Fruit fly (Drosophila melanogaster) whole organism, embryonic: ENCODE measurements around the gene Acp63F.

ENCODE experiments used
- Adf1 ChIP-seq: fragments of 200-800 bp; sonication (Bioruptor generic); IDR thresholded peaks from 2 replicates; pipeline ENCODE4 v1.3.6; 2022; ENCODE audit warnings: missing biosample characterization, missing genetic modification characterization
- Aef1 ChIP-seq: fragments of 200-800 bp; sonication (Bioruptor generic); IDR thresholded peaks from 3 replicates; pipeline ENCODE4 v1.3.6; 2022; ENCODE audit warnings: missing biosample characterization, missing genetic modification characterization
- Atf3 ChIP-seq: fragments of 200-800 bp; sonication (Bioruptor generic); optimal IDR thresholded peaks from 3 replicates; lab custom pipeline; 2016; ENCODE audit warnings: missing biosample characterization, missing genetic modification characterization
- Awh ChIP-seq: fragments of 200-800 bp; sonication (Bioruptor generic); IDR thresholded peaks from 2 replicates; pipeline ENCODE4, ENCODE4 v1.3.6; 2022; ENCODE audit warnings: missing biosample characterization, missing genetic modification characterization
- CG10959 ChIP-seq: fragments of 200-800 bp; sonication (Bioruptor generic); IDR thresholded peaks from 2 replicates; pipeline ENCODE4 v1.3.6; 2022; ENCODE audit warnings: missing biosample characterization, missing genetic modification characterization
- CG11085 ChIP-seq: fragments of 200-800 bp; sonication (Bioruptor generic); IDR thresholded peaks from 2 replicates; pipeline ENCODE4 v1.3.6; 2022; ENCODE audit warnings: missing biosample characterization, missing genetic modification characterization
- CG11398 ChIP-seq: fragments of 200-800 bp; sonication (Bioruptor generic); optimal IDR thresholded peaks from 2 replicates; lab custom pipeline; 2016; ENCODE audit warnings: missing biosample characterization, missing genetic modification characterization
- CG12769 ChIP-seq: fragments of 200-800 bp; sonication (Bioruptor generic); optimal IDR thresholded peaks from 2 replicates; lab custom pipeline; 2019; ENCODE audit warnings: missing biosample characterization, mild to moderate bottlenecking, missing genetic modification characterization, moderate library complexity
- CG13296 ChIP-seq: fragments of 200-800 bp; sonication (Bioruptor generic); optimal IDR thresholded peaks from 3 replicates; lab custom pipeline; 2018; ENCODE audit warnings: missing biosample characterization, mild to moderate bottlenecking, missing genetic modification characterization
- CG18262 ChIP-seq: fragments of 200-800 bp; optimal IDR thresholded peaks from 3 replicates; lab custom pipeline; 2019; ENCODE audit warnings: missing biosample characterization, mild to moderate bottlenecking, missing genetic modification characterization, moderate library complexity
- CG31365 ChIP-seq: fragments of 200-800 bp; sonication (Bioruptor generic); optimal IDR thresholded peaks from 2 replicates; lab custom pipeline; 2018; ENCODE audit warnings: missing biosample characterization, mild to moderate bottlenecking, missing genetic modification characterization
- CG34224 ChIP-seq: fragments of 200-800 bp; sonication (Bioruptor generic); IDR thresholded peaks from 3 replicates; pipeline ENCODE4 v1.3.6; 2022; ENCODE audit warnings: missing biosample characterization, missing genetic modification characterization; ENCODE audit not compliant: partially characterized antibody
- CG4404 ChIP-seq: fragments of 200-800 bp; sonication (Bioruptor generic); IDR thresholded peaks from 2 replicates; pipeline ENCODE4 v1.3.6; 2022; ENCODE audit warnings: missing biosample characterization, missing genetic modification characterization
- CG4424 ChIP-seq: fragments of 200-800 bp; sonication (Bioruptor generic); optimal IDR thresholded peaks from 3 replicates; lab custom pipeline; 2016; ENCODE audit warnings: missing biosample characterization, missing genetic modification characterization
- CG4854 ChIP-seq: fragments of 200-800 bp; sonication (Bioruptor generic); optimal IDR thresholded peaks from 2 replicates; lab custom pipeline; 2016; ENCODE audit warnings: missing biosample characterization, missing genetic modification characterization, inconsistent platforms
- CG7357 ChIP-seq: fragments of 200-800 bp; sonication (Bioruptor generic); IDR thresholded peaks from 3 replicates; pipeline ENCODE4 v1.3.6; 2022; ENCODE audit warnings: missing biosample characterization, missing genetic modification characterization
- CG9609 ChIP-seq: fragments of 200-800 bp; sonication (Bioruptor generic); optimal IDR thresholded peaks from 3 replicates; lab custom pipeline; 2016; ENCODE audit warnings: missing biosample characterization, missing genetic modification characterization
- Hmx ChIP-seq: fragments of 200-800 bp; sonication (Bioruptor generic); optimal IDR thresholded peaks from 2 replicates; lab custom pipeline; 2016; ENCODE audit warnings: missing biosample characterization, missing genetic modification characterization
- Hr78 ChIP-seq, 2 experiments: fragments of 200-800 bp in 1 of 2; fragments of >200 bp in 1 of 2; sonication (Bioruptor generic) in 1 of 2; optimal IDR thresholded peaks; 2 replicates each; lab custom pipeline; 2017 to 2019; ENCODE audit warnings: missing biosample characterization in 2 of 2, missing genetic modification characterization in 2 of 2, mild to moderate bottlenecking in 1 of 2, moderate library complexity in 1 of 2
- Mes4 ChIP-seq: fragments of 200-800 bp; sonication (Bioruptor generic); optimal IDR thresholded peaks from 2 replicates; lab custom pipeline; 2016; ENCODE audit warnings: missing biosample characterization, missing genetic modification characterization
- NK7.1 ChIP-seq: fragments of 200-800 bp; sonication (Bioruptor generic); optimal IDR thresholded peaks from 3 replicates; lab custom pipeline; 2016; ENCODE audit warnings: missing biosample characterization, missing genetic modification characterization
- Side ChIP-seq: fragments of 200-800 bp; sonication (Bioruptor generic); optimal IDR thresholded peaks from 2 replicates; lab custom pipeline; 2016; ENCODE audit warnings: missing biosample characterization, missing genetic modification characterization
- Sox102F ChIP-seq: fragments of 200-800 bp; sonication (Bioruptor generic); optimal IDR thresholded peaks from 2 replicates; lab custom pipeline; 2018; ENCODE audit warnings: missing biosample characterization, mild to moderate bottlenecking, missing genetic modification characterization, moderate library complexity
- Sry-δ ChIP-seq: fragments of 200-800 bp; sonication (Bioruptor generic); optimal IDR thresholded peaks from 2 replicates; lab custom pipeline; 2016; ENCODE audit warnings: missing biosample characterization, missing genetic modification characterization
- Tbp ChIP-seq: fragments of >200 bp; optimal IDR thresholded peaks from 2 replicates; lab custom pipeline; 2018; ENCODE audit warnings: missing biosample characterization, missing genetic modification characterization
- abd-A ChIP-seq: fragments of 200-800 bp; sonication (Bioruptor generic); optimal IDR thresholded peaks from 3 replicates; lab custom pipeline; 2019; ENCODE audit warnings: missing biosample characterization, mild to moderate bottlenecking, missing genetic modification characterization, moderate library complexity
- bbx ChIP-seq: fragments of 200-800 bp; sonication (Bioruptor generic); IDR thresholded peaks from 2 replicates; pipeline ENCODE4 v1.3.6; 2022; ENCODE audit warnings: missing biosample characterization, missing genetic modification characterization; ENCODE audit not compliant: partially characterized antibody
- ci ChIP-seq: fragments of 200-800 bp; sonication (Bioruptor generic); IDR thresholded peaks from 3 replicates; pipeline ENCODE4 v1.3.6; 2022; ENCODE audit warnings: missing biosample characterization, missing genetic modification characterization
- crol ChIP-seq: fragments of 200-800 bp; sonication (Bioruptor generic); IDR thresholded peaks from 2 replicates; pipeline ENCODE4 v1.3.6; 2022; ENCODE audit warnings: missing biosample characterization, missing genetic modification characterization
- en ChIP-seq: fragments of 200-800 bp; sonication (Bioruptor generic); optimal IDR thresholded peaks from 2 replicates; lab custom pipeline; 2016; ENCODE audit warnings: missing biosample characterization, missing genetic modification characterization
- ftz-f1 ChIP-seq: fragments of 200-800 bp; sonication (Bioruptor generic); optimal IDR thresholded peaks from 2 replicates; lab custom pipeline; 2016; ENCODE audit warnings: missing biosample characterization, missing genetic modification characterization
- gem ChIP-seq: fragments of 200-800 bp; sonication (Bioruptor generic); optimal IDR thresholded peaks from 2 replicates; lab custom pipeline; 2019; ENCODE audit warnings: missing biosample characterization, mild to moderate bottlenecking, missing genetic modification characterization, moderate library complexity
- kni ChIP-seq: fragments of 200-800 bp; sonication (Bioruptor generic); optimal IDR thresholded peaks from 3 replicates; lab custom pipeline; 2017; ENCODE audit warnings: mild to moderate bottlenecking, missing biosample characterization, missing genetic modification reagents, missing genetic modification characterization
- lmd ChIP-seq: fragments of 200-800 bp; sonication (Bioruptor generic); IDR thresholded peaks from 2 replicates; pipeline ENCODE4 v1.3.6; 2022; ENCODE audit warnings: missing biosample characterization, missing genetic modification characterization
- nmo ChIP-seq: fragments of 200-800 bp; sonication (Bioruptor generic); optimal IDR thresholded peaks from 2 replicates; lab custom pipeline; 2018; ENCODE audit warnings: missing biosample characterization, mild to moderate bottlenecking, missing genetic modification characterization, moderate library complexity
- oc ChIP-seq: fragments of 200-800 bp; sonication (Bioruptor generic); optimal IDR thresholded peaks from 2 replicates; lab custom pipeline; 2018; ENCODE audit warnings: missing biosample characterization, mild to moderate bottlenecking, missing genetic modification characterization, moderate library complexity
- p53 ChIP-seq: fragments of 200-800 bp; sonication (Bioruptor generic); optimal IDR thresholded peaks from 2 replicates; lab custom pipeline; 2016; ENCODE audit warnings: missing biosample characterization, missing genetic modification characterization
- peb ChIP-seq: fragments of 200-800 bp; sonication (Bioruptor generic); IDR thresholded peaks from 2 replicates; pipeline ENCODE4 v1.3.6; 2022; ENCODE audit warnings: missing biosample characterization, missing genetic modification characterization
- run ChIP-seq: fragments of 200-800 bp; sonication (Bioruptor generic); optimal IDR thresholded peaks from 3 replicates; lab custom pipeline; 2018; ENCODE audit warnings: missing biosample characterization, mild to moderate bottlenecking, missing genetic modification characterization
- salm ChIP-seq: fragments of 200-800 bp; sonication (Bioruptor generic); optimal IDR thresholded peaks from 2 replicates; lab custom pipeline; 2018; ENCODE audit warnings: missing biosample characterization, mild to moderate bottlenecking, missing genetic modification characterization
- sd ChIP-seq: fragments of 200-800 bp; sonication (Bioruptor generic); optimal IDR thresholded peaks from 3 replicates; lab custom pipeline; 2018; ENCODE audit warnings: missing biosample characterization, mild to moderate bottlenecking, missing genetic modification characterization, moderate library complexity
- sens ChIP-seq: fragments of 200-800 bp; sonication (Bioruptor generic); peaks from one replicate; lab custom pipeline; 2016; ENCODE audit warnings: missing biosample characterization, missing genetic modification characterization
- slbo ChIP-seq: fragments of 200-800 bp; sonication (Bioruptor generic); IDR thresholded peaks from 2 replicates; pipeline ENCODE4 v1.3.6; 2022; ENCODE audit warnings: missing biosample characterization, missing genetic modification characterization
- slp2 ChIP-seq: fragments of 200-800 bp; sonication (Bioruptor generic); optimal IDR thresholded peaks from 2 replicates; lab custom pipeline; 2016; ENCODE audit warnings: missing biosample characterization, missing genetic modification characterization
- so ChIP-seq: fragments of 200-800 bp; sonication (Bioruptor generic); IDR thresholded peaks from 3 replicates; pipeline ENCODE4 v1.3.6; 2022; ENCODE audit warnings: missing biosample characterization, missing genetic modification characterization
- sqz ChIP-seq: fragments of 200-800 bp; sonication (Bioruptor generic); optimal IDR thresholded peaks from 3 replicates; lab custom pipeline; 2018; ENCODE audit warnings: missing biosample characterization, mild to moderate bottlenecking, missing genetic modification characterization
- tx ChIP-seq: fragments of 200-800 bp; sonication (Bioruptor generic); optimal IDR thresholded peaks from 2 replicates; lab custom pipeline; 2016; ENCODE audit warnings: missing biosample characterization, missing genetic modification characterization
- unpg ChIP-seq: fragments of 200-800 bp; sonication (Bioruptor generic); optimal IDR thresholded peaks from 3 replicates; lab custom pipeline; 2018; ENCODE audit warnings: missing biosample characterization, mild to moderate bottlenecking, missing genetic modification characterization, moderate library complexity
- vvl ChIP-seq: fragments of 200-800 bp; sonication (Bioruptor generic); IDR thresholded peaks from 2 replicates; pipeline ENCODE4 v1.3.6; 2022; ENCODE audit warnings: missing biosample characterization, missing genetic modification characterization
- wdn ChIP-seq: fragments of 200-800 bp; sonication (Bioruptor generic); IDR thresholded peaks from 2 replicates; pipeline ENCODE4 v1.3.6; 2022; ENCODE audit warnings: missing biosample characterization, missing genetic modification characterization
- z ChIP-seq: fragments of 200-800 bp; sonication (Bioruptor generic); IDR thresholded peaks from 3 replicates; pipeline ENCODE4 v1.3.6; 2022; ENCODE audit warnings: missing biosample characterization, missing genetic modification characterization

Acp63F gene

DNA sequence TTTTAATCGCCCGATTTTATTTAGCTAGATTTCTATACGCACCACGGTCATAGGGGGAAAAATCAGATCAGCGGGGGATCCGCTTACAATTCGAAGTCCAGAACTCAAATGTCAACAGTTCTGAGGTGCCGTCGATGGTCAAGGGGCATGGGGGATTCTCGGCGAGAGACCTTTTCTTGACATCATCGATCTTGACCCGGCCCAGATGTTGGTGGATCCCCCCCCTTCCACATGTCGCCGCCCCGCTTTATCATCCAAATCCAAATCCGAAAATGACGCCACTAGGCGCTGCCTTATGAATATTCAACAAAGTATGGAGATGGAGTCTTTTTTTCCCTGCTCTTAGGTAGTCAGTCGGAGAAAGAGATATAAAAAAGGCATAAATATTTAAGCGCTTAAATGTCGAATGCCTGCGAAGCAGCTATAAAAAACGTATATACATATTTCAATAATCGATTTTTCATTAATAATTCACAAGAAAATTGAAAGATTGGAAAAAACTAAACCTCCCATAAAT lies 31.7 kb upstream of the Acp63F start:
- TF ChIP-seq oc (tag; lab: Kevin White, UChicago), result peak; percentile 42
- TF ChIP-seq peb (GFP tag; lab: Robert Waterston, UW), result no peak
- no peak for TF ChIP-seq CG10959 (GFP tag; lab: Robert Waterston, UW)
- TF ChIP-seq kni (GFP tag; lab: Kevin White, UChicago), result peak; percentile 62
- TF ChIP-seq ci (GFP tag; lab: Robert Waterston, UW), result 0 out of 3 replicates have a peak, but pooled peaks have one; percentile 19
- TF ChIP-seq abd-A (tag; lab: Kevin White, UChicago), result peak; percentile 66
- no peak for TF ChIP-seq CG31365 (tag; lab: Kevin White, UChicago)
- no peak for TF ChIP-seq run (tag; lab: Kevin White, UChicago)
- TF ChIP-seq lmd, result no peak
- 0 out of 3 replicates have a peak, but pooled peaks have one; percentile 52 for TF ChIP-seq z (GFP tag; lab: Robert Waterston, UW)
- TF ChIP-seq Aef1, result no peak
- no peak for TF ChIP-seq unpg (GFP tag; lab: Kevin White, UChicago)
- peak in 1 of 2 experiments; percentile 50 for TF ChIP-seq Hr78 (GFP tag; optimal IDR thresholded peaks at IDR 0.05; lab: Kevin White, UChicago)
- TF ChIP-seq sens, result peak; percentile 0
- peak; percentile 43; the same call in 1 of the 2 replicates for TF ChIP-seq crol
- TF ChIP-seq sqz, result peak; percentile 43
- peak; percentile 91 for TF ChIP-seq vvl
- peak; percentile 46; the same call in 1 of the 2 replicates for TF ChIP-seq Awh
- no peak for TF ChIP-seq CG34224 (GFP tag; lab: Robert Waterston, UW)
- no peak for TF ChIP-seq NK7.1 (GFP tag; lab: Kevin White, UChicago)
- TF ChIP-seq CG18262 (tag; lab: Kevin White, UChicago), result no peak
- peak; percentile 23 for TF ChIP-seq sd
- peak; percentile 25 for TF ChIP-seq CG12769

DNA sequence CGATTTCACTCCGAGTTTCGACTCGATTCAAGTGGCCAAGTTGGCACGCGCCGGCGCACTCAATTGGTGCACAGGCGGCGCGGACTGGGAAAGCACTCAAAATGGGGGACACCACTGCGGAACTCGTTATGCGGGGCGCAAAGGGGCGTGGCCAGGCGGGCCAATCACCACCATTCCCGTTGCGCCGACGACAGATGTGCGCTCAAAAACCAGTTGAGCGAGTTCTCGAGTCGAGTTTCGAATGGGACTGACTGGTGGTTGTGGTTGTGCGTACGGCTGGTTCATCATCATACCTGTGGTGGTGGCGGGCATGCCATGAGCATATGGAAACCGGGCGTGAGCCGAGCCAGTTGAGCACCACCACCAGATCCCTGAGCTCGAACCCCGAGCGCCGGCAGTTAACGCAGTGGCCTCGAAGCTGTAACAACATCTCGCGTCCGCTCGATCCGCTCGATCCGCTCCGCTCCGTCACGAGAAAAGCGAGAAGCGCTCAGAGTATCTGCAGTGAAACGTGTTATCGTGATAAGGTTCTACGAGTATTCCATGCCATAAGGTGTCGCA lies 29.7 kb upstream of the Acp63F start, which contains the start of gene Awh:
Awh (plus strand) TSS at position 392 of the 561 bp plus-strand sequence.
- TF ChIP-seq wdn (GFP tag; lab: Robert Waterston, UW), result no peak
- TF ChIP-seq Adf1, result no peak; the same call in 1 of the 2 replicates
- TF ChIP-seq CG11398 (GFP tag; lab: Kevin White, UChicago), result no peak
- no peak for TF ChIP-seq Mes4 (GFP tag; lab: Kevin White, UChicago)
- TF ChIP-seq slbo (GFP tag; lab: Robert Waterston, UW), result no peak
- TF ChIP-seq Sox102F (GFP tag; lab: Kevin White, UChicago), result no peak
- no peak for TF ChIP-seq CG4404 (GFP tag; lab: Robert Waterston, UW)
- TF ChIP-seq CG4854, result no peak
- TF ChIP-seq CG13296 (GFP tag; lab: Kevin White, UChicago), result no peak
- no peak for TF ChIP-seq salm (tag; lab: Kevin White, UChicago)
- TF ChIP-seq Tbp (GFP tag; lab: Kevin White, UChicago), result no peak
- TF ChIP-seq tx (GFP tag; lab: Kevin White, UChicago), result no peak
- TF ChIP-seq Atf3 (GFP tag; lab: Kevin White, UChicago), result no peak
- TF ChIP-seq gem, result no peak
- peak; percentile 7 for TF ChIP-seq Side (GFP tag; lab: Kevin White, UChicago)
- TF ChIP-seq Hmx (GFP tag; lab: Kevin White, UChicago), result no peak
- TF ChIP-seq Sry-δ, result no peak
- TF ChIP-seq en (GFP tag; lab: Kevin White, UChicago), result no peak
- TF ChIP-seq CG11085, result no peak
- peak; percentile 38 for TF ChIP-seq ftz-f1 (GFP tag; lab: Kevin White, UChicago)
- TF ChIP-seq peb (GFP tag; lab: Robert Waterston, UW), result no peak
- TF ChIP-seq CG4424 (GFP tag; lab: Kevin White, UChicago), result no peak
- no peak for TF ChIP-seq CG7357 (GFP tag; lab: Robert Waterston, UW)
- TF ChIP-seq CG9609 (GFP tag; lab: Kevin White, UChicago), result no peak
- peak; percentile 66; the same call in 1 of the 2 replicates for TF ChIP-seq bbx
- TF ChIP-seq slp2, result no peak
- no peak for TF ChIP-seq nmo (GFP tag; lab: Kevin White, UChicago)
- TF ChIP-seq p53 (GFP tag; lab: Kevin White, UChicago), result no peak
- TF ChIP-seq so, result 0 out of 3 replicates have a peak, but pooled peaks have one; percentile 24
